Worm (Caenorhabditis elegans): ENCODE data around the gene tomm-70.

tomm-70 gene

ce11 chrIII:8762016-8762415 lies 7.5 kb upstream of the tomm-70 start:
- no peak for TF ChIP-seq klf-2 (GFP tag; conservative IDR thresholded peaks at IDR 0.05)

- no peak for TF ChIP-seq T22C8.4 (GFP tag; IDR thresholded peaks at IDR 0.05)
- TF ChIP-seq tab-1 (GFP tag; IDR thresholded peaks at IDR 0.05) = no peak
- TF ChIP-seq ztf-23 (GFP tag; IDR thresholded peaks at IDR 0.05) = no peak
- TF ChIP-seq med-1 (GFP tag; optimal IDR thresholded peaks at IDR 0.05; ENCODE audit: insufficient read depth) = no peak
- TF ChIP-seq cog-1 (tag; optimal IDR thresholded peaks at IDR 0.05) = no peak
- TF ChIP-seq flt-1 (GFP tag; IDR thresholded peaks at IDR 0.05) = no peak
- no peak for TF ChIP-seq ref-1 (GFP tag; conservative IDR thresholded peaks at IDR 0.05)
- TF ChIP-seq klf-2 (GFP tag; conservative IDR thresholded peaks at IDR 0.05) = no peak
These were observed 6.6 kb upstream of the tomm-70 start, which contains the start of gene aak-1 for ce11 chrIII:8761040-8761654. Gene aak-1, minus strand, starts transcription at chrIII:8761090.

- TF ChIP-seq cog-1 (tag; optimal IDR thresholded peaks at IDR 0.05) (no peak), T22C8.4 (GFP tag; IDR thresholded peaks at IDR 0.05) (no peak), med-1 (GFP tag; optimal IDR thresholded peaks at IDR 0.05; ENCODE audit: insufficient read depth) (no peak), ref-1 (GFP tag; conservative IDR thresholded peaks at IDR 0.05) (no peak), flt-1 (GFP tag; IDR thresholded peaks at IDR 0.05) (no peak), ztf-23 (GFP tag; IDR thresholded peaks at IDR 0.05) (no peak), tab-1 (GFP tag; IDR thresholded peaks at IDR 0.05) (no peak), ztf-29 (GFP tag; IDR thresholded peaks at IDR 0.05) (no peak), klf-2 (GFP tag; conservative IDR thresholded peaks at IDR 0.05) (no peak)
These were observed 3.9 kb downstream of the tomm-70 start, which contains the start of gene ugtp-1 for ce11 chrIII:8750606-8751005. Gene ugtp-1, minus strand, starts transcription at chrIII:8750706.

- TF ChIP-seq klf-2 (GFP tag; conservative IDR thresholded peaks at IDR 0.05) (no peak), ztf-29 (GFP tag; IDR thresholded peaks at IDR 0.05) (no peak), tab-1 (GFP tag; IDR thresholded peaks at IDR 0.05) (no peak), ztf-23 (GFP tag; IDR thresholded peaks at IDR 0.05) (no peak), med-1 (GFP tag; optimal IDR thresholded peaks at IDR 0.05; ENCODE audit: insufficient read depth) (no peak), ref-1 (GFP tag; conservative IDR thresholded peaks at IDR 0.05) (no peak), cog-1 (tag; optimal IDR thresholded peaks at IDR 0.05) (no peak), flt-1 (GFP tag; IDR thresholded peaks at IDR 0.05) (no peak), T22C8.4 (GFP tag; IDR thresholded peaks at IDR 0.05) (no peak)
These were observed 5.1 kb downstream of the tomm-70 start, which contains the start of gene sma-2 for ce11 chrIII:8749487-8749886. Gene sma-2, plus strand, starts transcription at chrIII:8749680.

ce11 chrIII:8748620-8749019 lies 5.9 kb downstream of the tomm-70 start:
- TF ChIP-seq T22C8.4 (GFP tag; IDR thresholded peaks at IDR 0.05) (no peak), tab-1 (GFP tag; IDR thresholded peaks at IDR 0.05) (no peak), ref-1 (GFP tag; conservative IDR thresholded peaks at IDR 0.05) (no peak), ztf-29 (GFP tag; IDR thresholded peaks at IDR 0.05) (no peak), cog-1 (tag; optimal IDR thresholded peaks at IDR 0.05) (no peak), ztf-23 (GFP tag; IDR thresholded peaks at IDR 0.05) (no peak), med-1 (GFP tag; optimal IDR thresholded peaks at IDR 0.05; ENCODE audit: insufficient read depth) (no peak)

- no peak for TF ChIP-seq ztf-23 (GFP tag; IDR thresholded peaks at IDR 0.05)
- TF ChIP-seq klf-2 (GFP tag; conservative IDR thresholded peaks at IDR 0.05) = no peak
- no peak for TF ChIP-seq ztf-29 (GFP tag; IDR thresholded peaks at IDR 0.05)
- TF ChIP-seq T22C8.4 (GFP tag; IDR thresholded peaks at IDR 0.05) = no peak
- no peak for TF ChIP-seq med-1 (GFP tag; optimal IDR thresholded peaks at IDR 0.05; ENCODE audit: insufficient read depth)
- TF ChIP-seq flt-1 (GFP tag; IDR thresholded peaks at IDR 0.05) = no peak
- no peak for TF ChIP-seq ref-1 (GFP tag; conservative IDR thresholded peaks at IDR 0.05)
- no peak for TF ChIP-seq tab-1 (GFP tag; IDR thresholded peaks at IDR 0.05)
- no peak for TF ChIP-seq cog-1 (tag; optimal IDR thresholded peaks at IDR 0.05)
These were observed 9.3 kb downstream of the tomm-70 start for ce11 chrIII:8745214-8745613.

ce11 chrIII:8744765-8745164 lies 9.8 kb downstream of the tomm-70 start:
- TF ChIP-seq ztf-29 (GFP tag; IDR thresholded peaks at IDR 0.05) (no peak), T22C8.4 (GFP tag; IDR thresholded peaks at IDR 0.05) (no peak), ztf-23 (GFP tag; IDR thresholded peaks at IDR 0.05) (no peak), cog-1 (tag; optimal IDR thresholded peaks at IDR 0.05) (no peak), tab-1 (GFP tag; IDR thresholded peaks at IDR 0.05) (no peak), med-1 (GFP tag; optimal IDR thresholded peaks at IDR 0.05; ENCODE audit: insufficient read depth) (no peak), klf-2 (GFP tag; conservative IDR thresholded peaks at IDR 0.05) (no peak), flt-1 (GFP tag; IDR thresholded peaks at IDR 0.05) (no peak), ref-1 (GFP tag; conservative IDR thresholded peaks at IDR 0.05) (no peak)

ce11 chrIII:8743796-8744404 lies 10.7 kb downstream of the tomm-70 start, which contains the start of gene ZK370.6:
Gene ZK370.6, minus strand, starts transcription at chrIII:8743846.
- no peak for TF ChIP-seq T22C8.4 (GFP tag; IDR thresholded peaks at IDR 0.05)
- TF ChIP-seq flt-1 (GFP tag; IDR thresholded peaks at IDR 0.05) = no peak
- no peak for TF ChIP-seq ztf-29 (GFP tag; IDR thresholded peaks at IDR 0.05)
- no peak for TF ChIP-seq med-1 (GFP tag; optimal IDR thresholded peaks at IDR 0.05; ENCODE audit: insufficient read depth)
- no peak for TF ChIP-seq ref-1 (GFP tag; conservative IDR thresholded peaks at IDR 0.05)

ce11 chrIII:8742584-8742983 lies 12.0 kb downstream of the tomm-70 start:
- TF ChIP-seq T22C8.4 (GFP tag; IDR thresholded peaks at IDR 0.05) = no peak
- TF ChIP-seq ztf-29 (GFP tag; IDR thresholded peaks at IDR 0.05) = no peak
- no peak for TF ChIP-seq klf-2 (GFP tag; conservative IDR thresholded peaks at IDR 0.05)
- no peak for TF ChIP-seq ztf-23 (GFP tag; IDR thresholded peaks at IDR 0.05)
- no peak for TF ChIP-seq cog-1 (tag; optimal IDR thresholded peaks at IDR 0.05)
- TF ChIP-seq med-1 (GFP tag; optimal IDR thresholded peaks at IDR 0.05; ENCODE audit: insufficient read depth) = no peak

ce11 chrIII:8741955-8742354 lies 12.6 kb downstream of the tomm-70 start:
- no peak for TF ChIP-seq ztf-29 (GFP tag; IDR thresholded peaks at IDR 0.05)
- no peak for TF ChIP-seq cog-1 (tag; optimal IDR thresholded peaks at IDR 0.05)
- no peak for TF ChIP-seq med-1 (GFP tag; optimal IDR thresholded peaks at IDR 0.05; ENCODE audit: insufficient read depth)
- no peak for TF ChIP-seq klf-2 (GFP tag; conservative IDR thresholded peaks at IDR 0.05)
- TF ChIP-seq ztf-23 (GFP tag; IDR thresholded peaks at IDR 0.05) = no peak
- TF ChIP-seq ref-1 (GFP tag; conservative IDR thresholded peaks at IDR 0.05) = no peak
- no peak for TF ChIP-seq tab-1 (GFP tag; IDR thresholded peaks at IDR 0.05)

Measured in whole organism, midembryonic.